Worm (Caenorhabditis elegans): Measurements from ENCODE around the gene flr-1.

The flr-1 gene

ce11 chrX:13469907-13470647 is 13.7 kb upstream of the flr-1 start:
- no peak for TF ChIP-seq nhr-111 (GFP tag; optimal IDR thresholded peaks at IDR 0.05)
- TF ChIP-seq madf-5 (GFP tag; IDR thresholded peaks at IDR 0.05), result 0 out of 4 replicates have a peak, but pooled peaks of 1 of the 2 experiments have one; percentile 43
- no peak for TF ChIP-seq F37D6.2 (tag; optimal IDR thresholded peaks at IDR 0.05)
- TF ChIP-seq ama-1 (optimal IDR thresholded peaks at IDR 0.05), result no peak
- no peak for TF ChIP-seq nhr-11 (tag; optimal IDR thresholded peaks at IDR 0.05)
- no peak for TF ChIP-seq zfp-2 (tag; optimal IDR thresholded peaks at IDR 0.05)
- no peak for TF ChIP-seq aha-1 (tag)
- TF ChIP-seq fkh-10 (GFP tag; optimal IDR thresholded peaks at IDR 0.05), result no peak
- TF ChIP-seq hmg-1.1 (GFP tag; IDR thresholded peaks at IDR 0.05), result no peak
- no peak for TF ChIP-seq Y105C5A.15 (GFP tag; IDR thresholded peaks at IDR 0.05)
- TF ChIP-seq vab-7 (GFP tag; IDR thresholded peaks at IDR 0.05), result no peak
- no peak for TF ChIP-seq cey-2 (tag; optimal IDR thresholded peaks at IDR 0.05; ENCODE audit: borderline replicate concordance, insufficient read depth)
- TF ChIP-seq spr-1 (tag; optimal IDR thresholded peaks at IDR 0.05), result no peak
- no peak for TF ChIP-seq ztf-7 (tag; optimal IDR thresholded peaks at IDR 0.05)
- no peak for TF ChIP-seq dpl-1 (GFP tag; optimal IDR thresholded peaks at IDR 0.05)
- TF ChIP-seq pqm-1 (tag; optimal IDR thresholded peaks at IDR 0.05), result no peak
- TF ChIP-seq lir-3 (tag; optimal IDR thresholded peaks at IDR 0.05), result no peak
- TF ChIP-seq pha-4 (GFP tag; IDR thresholded peaks at IDR 0.05), result no peak
- no peak for TF ChIP-seq pha-4 (tag; optimal IDR thresholded peaks at IDR 0.05)
- TF ChIP-seq mxl-2 (GFP tag; conservative IDR thresholded peaks at IDR 0.05), result no peak
- TF ChIP-seq ceh-28 (tag; optimal IDR thresholded peaks at IDR 0.05), result no peak
- TF ChIP-seq nhr-28 (tag; optimal IDR thresholded peaks at IDR 0.05), result peak; percentile 42
- TF ChIP-seq unc-62 (GFP tag; optimal IDR thresholded peaks at IDR 0.05 in 1 of 2), result peak in 1 of 2 experiments; percentile 46
- TF ChIP-seq unc-62 (tag; optimal IDR thresholded peaks at IDR 0.05), result no peak
- TF ChIP-seq php-3 (GFP tag; IDR thresholded peaks at IDR 0.05), result 0 out of 2 replicates have a peak, but pooled peaks have one; percentile 9
- no peak for TF ChIP-seq ctbp-1 (GFP tag; IDR thresholded peaks at IDR 0.05)
- peak; percentile 18 for TF ChIP-seq jun-1 (tag; optimal IDR thresholded peaks at IDR 0.05)
- no peak for TF ChIP-seq unc-130 (GFP tag; optimal IDR thresholded peaks at IDR 0.05)
- peak; percentile 15 for TF ChIP-seq hlh-11 (tag; optimal IDR thresholded peaks at IDR 0.05)
- no peak for TF ChIP-seq nhr-77 (tag; optimal IDR thresholded peaks at IDR 0.05)
- TF ChIP-seq nhr-48 (tag; optimal IDR thresholded peaks at IDR 0.05), result no peak
- no peak for TF ChIP-seq sdz-12 (GFP tag; optimal IDR thresholded peaks at IDR 0.05)
- no peak for TF ChIP-seq duxl-1 (tag; optimal IDR thresholded peaks at IDR 0.05; ENCODE audit: poor library complexity)
- TF ChIP-seq lim-7 (GFP tag; IDR thresholded peaks at IDR 0.05), result no peak
- no peak for TF ChIP-seq mxl-3 (GFP tag; optimal IDR thresholded peaks at IDR 0.05)
- TF ChIP-seq Y48G9A.11 (GFP tag; IDR thresholded peaks at IDR 0.05), result no peak
- no peak for TF ChIP-seq unc-39 (tag; optimal IDR thresholded peaks at IDR 0.05)
- no peak for TF ChIP-seq F26F4.8 (GFP tag; conservative IDR thresholded peaks at IDR 0.05)
- TF ChIP-seq tra-1 (GFP tag; IDR thresholded peaks at IDR 0.05), result no peak
- TF ChIP-seq hif-1 (tag; optimal IDR thresholded peaks at IDR 0.05), result no peak
- no peak for TF ChIP-seq zfp-3 (GFP tag; conservative IDR thresholded peaks at IDR 0.05)
- TF ChIP-seq set-16 (GFP tag; IDR thresholded peaks at IDR 0.05), result peak; percentile 96
- no peak for TF ChIP-seq D1046.2 (GFP tag; IDR thresholded peaks at IDR 0.05)
- TF ChIP-seq lin-29 (GFP tag; IDR thresholded peaks at IDR 0.05), result no peak
- TF ChIP-seq snpc-1.2 (GFP tag; IDR thresholded peaks at IDR 0.05), result no peak
- TF ChIP-seq ceh-82 (tag; optimal IDR thresholded peaks at IDR 0.05), result no peak
- TF ChIP-seq dmd-9 (GFP tag; IDR thresholded peaks at IDR 0.05), result no peak
- TF ChIP-seq gei-8 (GFP tag; optimal IDR thresholded peaks at IDR 0.05), result no peak
- peak; percentile 11; the same call in 1 of the 2 replicates for TF ChIP-seq dmd-6 (GFP tag; IDR thresholded peaks at IDR 0.05)
